Fruit fly (Drosophila melanogaster) whole organism, embryonic: Measurements from ENCODE around the gene CG33969.

ENCODE experiments used
- Ada2b ChIP-seq: fragments of 200-800 bp; sonication (Bioruptor generic); IDR thresholded peaks from 2 replicates; pipeline ENCODE4 v1.3.6; 2022; ENCODE audit warnings: missing biosample characterization, missing genetic modification characterization
- Adf1 ChIP-seq: fragments of 200-800 bp; sonication (Bioruptor generic); IDR thresholded peaks from 2 replicates; pipeline ENCODE4 v1.3.6; 2022; ENCODE audit warnings: missing biosample characterization, missing genetic modification characterization
- Atf6 ChIP-seq: fragments of 200-800 bp; sonication (Bioruptor generic); IDR thresholded peaks from 2 replicates; pipeline ENCODE4 v1.3.6; 2022; ENCODE audit warnings: missing biosample characterization, missing genetic modification characterization
- Bgb ChIP-seq: fragments of 200-800 bp; sonication (Bioruptor generic); IDR thresholded peaks from 2 replicates; pipeline ENCODE4 v1.3.6; 2022; ENCODE audit warnings: missing biosample characterization, missing genetic modification characterization; ENCODE audit not compliant: partially characterized antibody
- CG10267 ChIP-seq: fragments of 200-800 bp; sonication (Bioruptor generic); optimal IDR thresholded peaks from 2 replicates; lab custom pipeline; 2018; ENCODE audit warnings: missing biosample characterization, mild to moderate bottlenecking, missing genetic modification characterization, moderate library complexity
- CG10979 ChIP-seq: fragments of 200-800 bp; sonication (Bioruptor generic); optimal IDR thresholded peaks from 2 replicates; lab custom pipeline; 2018; ENCODE audit warnings: missing biosample characterization, mild to moderate bottlenecking, missing genetic modification characterization, moderate library complexity
- CG11085 ChIP-seq: fragments of 200-800 bp; sonication (Bioruptor generic); IDR thresholded peaks from 2 replicates; pipeline ENCODE4 v1.3.6; 2022; ENCODE audit warnings: missing biosample characterization, missing genetic modification characterization
- CG11456 ChIP-seq: fragments of 200-800 bp; sonication (Bioruptor generic); IDR thresholded peaks from 3 replicates; pipeline ENCODE4 v1.3.6; 2022; ENCODE audit warnings: missing biosample characterization, missing genetic modification characterization
- CG11560 ChIP-seq: fragments of 200-800 bp; sonication (Bioruptor generic); IDR thresholded peaks from 3 replicates; pipeline ENCODE4 v1.3.6; 2022; ENCODE audit warnings: missing biosample characterization, missing genetic modification characterization
- CG13894 ChIP-seq: fragments of 200-800 bp; sonication (Bioruptor generic); optimal IDR thresholded peaks from 3 replicates; lab custom pipeline; 2018; ENCODE audit warnings: missing biosample characterization, mild to moderate bottlenecking, missing genetic modification characterization, moderate library complexity
- CG14014 ChIP-seq: fragments of 200-800 bp; sonication (Bioruptor generic); IDR thresholded peaks from 2 replicates; pipeline ENCODE4 v1.3.6; 2022; ENCODE audit warnings: missing biosample characterization, missing genetic modification characterization
- CG17361 ChIP-seq: fragments of 200-800 bp; sonication (Bioruptor generic); IDR thresholded peaks from 3 replicates; pipeline ENCODE4 v1.3.6; 2022; ENCODE audit warnings: missing biosample characterization, missing genetic modification characterization
- CG18764 ChIP-seq: fragments of 200-800 bp; sonication (Bioruptor generic); optimal IDR thresholded peaks from 3 replicates; lab custom pipeline; 2016; ENCODE audit warnings: missing biosample characterization, missing genetic modification characterization
- CG3065 ChIP-seq: fragments of 200-800 bp; sonication (Bioruptor generic); optimal IDR thresholded peaks from 2 replicates; lab custom pipeline; 2016; ENCODE audit warnings: missing biosample characterization, missing genetic modification characterization
- CG3407 ChIP-seq: fragments of 200-800 bp; sonication (Bioruptor generic); optimal IDR thresholded peaks from 2 replicates; lab custom pipeline; 2018; ENCODE audit warnings: missing biosample characterization, mild to moderate bottlenecking, missing genetic modification characterization
- CG4617 ChIP-seq: fragments of 200-800 bp; sonication (Bioruptor generic); optimal IDR thresholded peaks from 3 replicates; lab custom pipeline; 2016; ENCODE audit warnings: missing biosample characterization, missing genetic modification characterization, borderline replicate concordance
- CG5180 ChIP-seq: fragments of 200-800 bp; sonication (Bioruptor generic); optimal IDR thresholded peaks from 3 replicates; lab custom pipeline; 2017; ENCODE audit warnings: missing biosample characterization, missing genetic modification characterization, mild to moderate bottlenecking, moderate library complexity, missing genetic modification reagents
- CG6765 ChIP-seq: fragments of 200-800 bp; sonication (Bioruptor generic); optimal IDR thresholded peaks from 3 replicates; lab custom pipeline; 2017; ENCODE audit warnings: missing biosample characterization, mild to moderate bottlenecking, missing genetic modification characterization
- CG8478 ChIP-seq: fragments of >200 bp; optimal IDR thresholded peaks from 2 replicates; lab custom pipeline; 2018
- CG9797 ChIP-seq: fragments of 200-800 bp; sonication (Bioruptor generic); optimal IDR thresholded peaks from 3 replicates; lab custom pipeline; 2018; ENCODE audit warnings: missing biosample characterization, mild to moderate bottlenecking, missing genetic modification characterization
- CG9876 ChIP-seq: fragments of 200-800 bp; sonication (Bioruptor generic); optimal IDR thresholded peaks from 2 replicates; lab custom pipeline; 2016; ENCODE audit warnings: missing biosample characterization, missing genetic modification characterization
- Camta ChIP-seq: fragments of 200-800 bp; sonication (Bioruptor generic); optimal IDR thresholded peaks from 2 replicates; lab custom pipeline; 2016; ENCODE audit warnings: missing biosample characterization, missing genetic modification characterization
- D19A ChIP-seq: fragments of 200-800 bp; optimal IDR thresholded peaks from 3 replicates; lab custom pipeline; 2019; ENCODE audit warnings: missing biosample characterization, mild to moderate bottlenecking, missing genetic modification characterization, moderate library complexity
- D19B ChIP-seq: fragments of 200-800 bp; sonication (Bioruptor generic); optimal IDR thresholded peaks from 2 replicates; lab custom pipeline; 2017; ENCODE audit warnings: missing biosample characterization, mild to moderate bottlenecking, missing genetic modification characterization
- Deaf1 ChIP-seq: fragments of 200-800 bp; optimal IDR thresholded peaks from 3 replicates; lab custom pipeline; 2019; ENCODE audit warnings: missing biosample characterization, mild to moderate bottlenecking, missing genetic modification characterization, moderate library complexity
- Dfd ChIP-seq, 2 experiments: fragments of >200 bp; optimal IDR thresholded peaks; 2 replicates each; lab custom pipeline; 2017; ENCODE audit warnings: missing biosample characterization in 2 of 2, missing genetic modification characterization in 2 of 2
- Dll ChIP-seq: fragments of 200-800 bp; sonication (Bioruptor generic); IDR thresholded peaks from 4 replicates; pipeline ENCODE4 v1.3.6; 2022; ENCODE audit warnings: missing biosample characterization, missing genetic modification characterization; ENCODE audit not compliant: partially characterized antibody
- HLHmδ ChIP-seq: fragments of 200-800 bp; sonication (Bioruptor generic); optimal IDR thresholded peaks from 2 replicates; lab custom pipeline; 2018; ENCODE audit warnings: missing biosample characterization, mild to moderate bottlenecking, missing genetic modification characterization, moderate library complexity
- Hsf ChIP-seq: fragments of 200-800 bp; sonication (Bioruptor generic); optimal IDR thresholded peaks from 3 replicates; lab custom pipeline; 2016; ENCODE audit warnings: missing biosample characterization, missing genetic modification characterization
- Nf-YB ChIP-seq: fragments of 200-800 bp; sonication (Bioruptor generic); optimal IDR thresholded peaks from 3 replicates; lab custom pipeline; 2019; ENCODE audit warnings: missing biosample characterization, mild to moderate bottlenecking, missing genetic modification characterization, moderate library complexity
- PHDP ChIP-seq: fragments of 200-800 bp; sonication (Bioruptor generic); optimal IDR thresholded peaks from 3 replicates; lab custom pipeline; 2018; ENCODE audit warnings: missing biosample characterization, mild to moderate bottlenecking, missing genetic modification characterization, moderate library complexity
- Rx ChIP-seq: fragments of 200-800 bp; sonication (Bioruptor generic); IDR thresholded peaks from 2 replicates; pipeline ENCODE4 v1.3.6; 2022; ENCODE audit warnings: missing biosample characterization, missing genetic modification characterization
- amos ChIP-seq: fragments of 200-800 bp; sonication (Bioruptor generic); IDR thresholded peaks from 2 replicates; pipeline ENCODE4 v1.3.6; 2022; ENCODE audit warnings: missing biosample characterization, missing genetic modification characterization; ENCODE audit not compliant: partially characterized antibody
- ase ChIP-seq: fragments of 200-800 bp; sonication (Bioruptor generic); IDR thresholded peaks from 3 replicates; pipeline ENCODE4 v1.3.6; 2022; ENCODE audit warnings: missing biosample characterization, missing genetic modification characterization
- ash1 ChIP-seq: fragments of 200-800 bp; sonication (Bioruptor generic); optimal IDR thresholded peaks from 2 replicates; lab custom pipeline; 2018; ENCODE audit warnings: missing biosample characterization, mild to moderate bottlenecking, missing genetic modification characterization
- bab2 ChIP-seq: fragments of 200-800 bp; sonication (Bioruptor generic); optimal IDR thresholded peaks from 2 replicates; lab custom pipeline; 2016; ENCODE audit warnings: missing biosample characterization, missing genetic modification characterization
- btn ChIP-seq: fragments of 200-800 bp; sonication (Bioruptor generic); optimal IDR thresholded peaks from 2 replicates; lab custom pipeline; 2016; ENCODE audit warnings: missing biosample characterization, missing genetic modification characterization
- cg ChIP-seq: fragments of 200-800 bp; sonication (Bioruptor generic); optimal IDR thresholded peaks from 3 replicates; lab custom pipeline; 2019; ENCODE audit warnings: missing biosample characterization, mild to moderate bottlenecking, missing genetic modification characterization, moderate library complexity
- chif ChIP-seq, 2 experiments: fragments of 200-800 bp; sonication (Bioruptor generic); optimal IDR thresholded peaks; 3 replicates each; lab custom pipeline; 2016; ENCODE audit warnings: missing biosample characterization in 2 of 2, missing genetic modification characterization in 2 of 2
- dysf ChIP-seq: fragments of 200-800 bp; sonication (Bioruptor generic); IDR thresholded peaks from 3 replicates; pipeline ENCODE4 v1.3.6; 2022; ENCODE audit warnings: missing biosample characterization, missing genetic modification characterization
- inv ChIP-seq: fragments of 200-800 bp; sonication (Bioruptor generic); IDR thresholded peaks from 2 replicates; pipeline ENCODE4 v1.3.6; 2022; ENCODE audit warnings: missing biosample characterization, missing genetic modification characterization; ENCODE audit not compliant: partially characterized antibody
- lbe ChIP-seq: fragments of 200-800 bp; sonication (Bioruptor generic); optimal IDR thresholded peaks from 2 replicates; lab custom pipeline; 2016; ENCODE audit warnings: missing biosample characterization, mild to moderate bottlenecking, missing genetic modification characterization
- mirr ChIP-seq: fragments of 200-800 bp; sonication (Bioruptor generic); optimal IDR thresholded peaks from 3 replicates; lab custom pipeline; 2018; ENCODE audit warnings: missing biosample characterization, mild to moderate bottlenecking, missing genetic modification characterization
- nerfin-1 ChIP-seq: fragments of 200-800 bp; sonication (Bioruptor generic); optimal IDR thresholded peaks from 3 replicates; lab custom pipeline; 2019; ENCODE audit warnings: missing biosample characterization, mild to moderate bottlenecking, missing genetic modification characterization, moderate library complexity
- odd ChIP-seq: fragments of 200-800 bp; sonication (Bioruptor generic); optimal IDR thresholded peaks from 2 replicates; lab custom pipeline; 2017; ENCODE audit warnings: missing biosample characterization, mild to moderate bottlenecking, missing genetic modification characterization
- pfk ChIP-seq: fragments of 200-800 bp; sonication (Bioruptor generic); optimal IDR thresholded peaks from 2 replicates; lab custom pipeline; 2018; ENCODE audit warnings: missing biosample characterization, mild to moderate bottlenecking, missing genetic modification characterization, moderate library complexity
- repo ChIP-seq: fragments of 200-800 bp; sonication (Bioruptor generic); optimal IDR thresholded peaks from 2 replicates; lab custom pipeline; 2016; ENCODE audit warnings: missing biosample characterization, missing genetic modification characterization
- sqz ChIP-seq: fragments of 200-800 bp; sonication (Bioruptor generic); optimal IDR thresholded peaks from 3 replicates; lab custom pipeline; 2018; ENCODE audit warnings: missing biosample characterization, mild to moderate bottlenecking, missing genetic modification characterization
- twi ChIP-seq: fragments of 200-800 bp; optimal IDR thresholded peaks from 2 replicates; lab custom pipeline; 2019; ENCODE audit warnings: missing biosample characterization, mild to moderate bottlenecking, missing genetic modification characterization, moderate library complexity
- vfl ChIP-seq: fragments of 200-800 bp; sonication (Bioruptor generic); optimal IDR thresholded peaks from 2 replicates; lab custom pipeline; 2016; ENCODE audit warnings: missing biosample characterization, missing genetic modification characterization
- wdn ChIP-seq: fragments of 200-800 bp; sonication (Bioruptor generic); IDR thresholded peaks from 2 replicates; pipeline ENCODE4 v1.3.6; 2022; ENCODE audit warnings: missing biosample characterization, missing genetic modification characterization
- z ChIP-seq: fragments of 200-800 bp; sonication (Bioruptor generic); IDR thresholded peaks from 3 replicates; pipeline ENCODE4 v1.3.6; 2022; ENCODE audit warnings: missing biosample characterization, missing genetic modification characterization

The CG33969 gene

DNA sequence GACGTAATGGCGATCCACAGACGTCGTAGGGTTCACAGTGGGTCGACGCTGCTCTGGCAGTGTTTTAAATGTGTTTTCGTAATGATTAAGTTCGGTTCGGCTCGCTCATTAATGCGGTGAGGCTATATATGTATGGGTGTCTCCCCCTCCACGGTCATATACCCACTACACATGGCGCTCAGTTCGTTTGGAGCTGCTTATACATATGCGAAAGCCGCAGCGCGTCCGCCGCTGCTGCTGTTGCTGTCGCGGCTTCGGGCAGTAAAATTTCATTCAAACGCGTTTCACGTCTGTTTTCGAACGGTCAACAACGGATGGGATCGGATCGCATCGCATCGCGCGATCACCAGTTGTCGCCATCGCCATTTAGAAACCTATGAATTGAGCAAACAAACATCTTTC, 7.4 kb downstream of the CG33969 start (continued):
- TF ChIP-seq Nf-YB (GFP tag; lab: Kevin White, UChicago) (no peak), z (no peak), CG11560 (tag; lab: Robert Waterston, UW) (no peak), mirr (GFP tag; lab: Kevin White, UChicago) (peak; percentile 24), dysf (GFP tag; lab: Robert Waterston, UW) (no peak), HLHmδ (no peak), Bgb (GFP tag; lab: Robert Waterston, UW) (no peak), odd (GFP tag; lab: Kevin White, UChicago) (no peak), Dll (no peak), cg (GFP tag; lab: Kevin White, UChicago) (peak; percentile 53), twi (no peak), Dfd (GFP tag; optimal IDR thresholded peaks at IDR 0.05; lab: Kevin White, UChicago) (no peak), CG8478 (lab: Kevin White, UChicago) (no peak), ash1 (no peak), Rx (GFP tag; lab: Robert Waterston, UW) (no peak), btn (GFP tag; lab: Kevin White, UChicago) (no peak), pfk (GFP tag; lab: Kevin White, UChicago) (no peak), vfl (GFP tag; lab: Kevin White, UChicago) (no peak), CG6765 (GFP tag; lab: Kevin White, UChicago) (peak; percentile 22), PHDP (tag; lab: Kevin White, UChicago) (no peak), Atf6 (GFP tag; lab: Robert Waterston, UW) (0 out of 2 replicates have a peak, but pooled peaks have one; percentile 18), chif (GFP tag; optimal IDR thresholded peaks at IDR 0.05; lab: Kevin White, UChicago) (no peak), Hsf (no peak), repo (GFP tag; lab: Kevin White, UChicago) (no peak), CG11456 (GFP tag; lab: Robert Waterston, UW) (no peak), CG10979 (no peak), CG18764 (GFP tag; lab: Kevin White, UChicago) (no peak), CG3407 (GFP tag; lab: Kevin White, UChicago) (no peak), D19A (tag; lab: Kevin White, UChicago) (no peak), D19B (no peak), CG9797 (GFP tag; lab: Kevin White, UChicago) (no peak), Camta (GFP tag; lab: Kevin White, UChicago) (no peak), CG4617 (GFP tag; lab: Kevin White, UChicago) (no peak), inv (no peak), sqz (no peak), amos (GFP tag; lab: Robert Waterston, UW) (no peak; the same call in 1 of the 2 replicates), lbe (GFP tag; lab: Kevin White, UChicago) (no peak), Adf1 (GFP tag; lab: Robert Waterston, UW) (peak; percentile 84), CG5180 (GFP tag; lab: Kevin White, UChicago) (peak; percentile 89), CG11085 (no peak), CG14014 (GFP tag; lab: Robert Waterston, UW) (no peak; the same call in 1 of the 2 replicates), CG3065 (GFP tag; lab: Kevin White, UChicago) (no peak), CG17361 (GFP tag; lab: Robert Waterston, UW) (no peak), nerfin-1 (no peak), Deaf1 (tag; lab: Kevin White, UChicago) (peak; percentile 41), bab2 (GFP tag; lab: Kevin White, UChicago) (no peak), Ada2b (GFP tag; lab: Robert Waterston, UW) (no peak), ase (GFP tag; lab: Robert Waterston, UW) (no peak), CG10267 (tag; lab: Kevin White, UChicago) (no peak), CG13894 (tag; lab: Kevin White, UChicago) (peak; percentile 45), wdn (GFP tag; lab: Robert Waterston, UW) (no peak), CG9876 (GFP tag; lab: Kevin White, UChicago) (no peak)
